Worm (Caenorhabditis elegans) whole organism, young adult: Measurements from ENCODE around the gene Y46B2A.4.

Source experiments
- D2030.7 ChIP-seq: fragments of 200-800 bp; sonication (Bioruptor generic); IDR thresholded peaks from 2 replicates; pipeline ENCODE4 v1.3.6; 2022; ENCODE audit warnings: missing genetic modification reagents, missing genetic modification characterization, missing compliant biosample characterization
- F22D6.2 ChIP-seq: sonication (generic microtip); optimal IDR thresholded peaks from 2 replicates; lab custom pipeline; 2016; ENCODE audit warnings: mild to moderate bottlenecking, missing genetic modification characterization, missing compliant biosample characterization
- F55B11.4 ChIP-seq: sonication (generic microtip); optimal IDR thresholded peaks from 2 replicates; lab custom pipeline; 2016; ENCODE audit warnings: missing compliant biosample characterization, missing genetic modification characterization, borderline replicate concordance; ENCODE audit not compliant: insufficient read depth
- Y53G8AR.9 ChIP-seq: fragments of 200-800 bp; sonication (Bioruptor generic); conservative IDR thresholded peaks from 2 replicates; pipeline ENCODE4 v1.3.6; 2022; ENCODE audit warnings: missing genetic modification reagents, missing genetic modification characterization, missing compliant biosample characterization
- Y67H2A.10 ChIP-seq: fragments of 200-800 bp; sonication (Bioruptor generic); conservative IDR thresholded peaks from 2 replicates; pipeline ENCODE4 v1.3.6; 2022; ENCODE audit warnings: missing genetic modification reagents, missing genetic modification characterization, missing compliant biosample characterization
- Y79H2A.3 ChIP-seq: fragments of 200-800 bp; sonication (Bioruptor generic); conservative IDR thresholded peaks from 2 replicates; pipeline ENCODE4 v1.3.6; 2022; ENCODE audit warnings: missing genetic modification reagents, missing genetic modification characterization, missing compliant biosample characterization
- ZK185.1 ChIP-seq: sonication (generic microtip); optimal IDR thresholded peaks from 2 replicates; lab custom pipeline; 2016; ENCODE audit warnings: mild to moderate bottlenecking, missing genetic modification characterization, missing compliant biosample characterization; ENCODE audit not compliant: poor library complexity, severe bottlenecking
- akir-1 ChIP-seq: fragments of 200-800 bp; sonication (Bioruptor generic); optimal IDR thresholded peaks from 2 replicates; lab custom pipeline; 2018; ENCODE audit warnings: mild to moderate bottlenecking, missing genetic modification characterization, moderate library complexity, missing compliant biosample characterization
- attf-3 ChIP-seq: fragments of 200-800 bp; sonication (Bioruptor generic); conservative IDR thresholded peaks from 2 replicates; pipeline ENCODE4 v1.3.6; 2022; ENCODE audit warnings: missing genetic modification reagents, missing genetic modification characterization, missing compliant biosample characterization
- bed-1 ChIP-seq: fragments of 200-800 bp; sonication (Bioruptor generic); IDR thresholded peaks from 2 replicates; pipeline ENCODE4 v1.3.6; 2022; ENCODE audit warnings: missing genetic modification reagents, missing genetic modification characterization, missing compliant biosample characterization
- cebp-1 ChIP-seq, 2 experiments: fragments of 200-800 bp in 1 of 2; sonication (Bioruptor generic) in 1 of 2; sonication (generic microtip) in 1 of 2; IDR thresholded peaks in 1 of 2; optimal IDR thresholded peaks in 1 of 2; 2 replicates each; pipeline versions ENCODE4 v1.3.6 to Lab custom; 2017 to 2022; ENCODE audit warnings: missing compliant biosample characterization in 2 of 2, missing genetic modification characterization in 2 of 2, mild to moderate bottlenecking in 1 of 2, missing genetic modification reagents in 1 of 2, moderate library complexity in 1 of 2
- cebp-2 ChIP-seq: fragments of 200-800 bp; sonication (Bioruptor generic); IDR thresholded peaks from 2 replicates; pipeline ENCODE4 v1.3.6; 2022; ENCODE audit warnings: missing genetic modification characterization, missing compliant biosample characterization
- ceh-100 ChIP-seq: fragments of 200-800 bp; sonication (Bioruptor generic); IDR thresholded peaks from 2 replicates; pipeline ENCODE4 v1.3.6; 2022; ENCODE audit warnings: missing genetic modification reagents, missing genetic modification characterization, missing compliant biosample characterization
- ceh-79 ChIP-seq: sonication (generic microtip); optimal IDR thresholded peaks from 2 replicates; lab custom pipeline; 2017; ENCODE audit warnings: mild to moderate bottlenecking, missing genetic modification characterization, missing compliant biosample characterization
- ceh-91 ChIP-seq: fragments of 200-800 bp; sonication (Bioruptor generic); IDR thresholded peaks from 2 replicates; pipeline ENCODE4 v1.3.6; 2022; ENCODE audit warnings: missing genetic modification reagents, missing genetic modification characterization, missing compliant biosample characterization
- die-1 ChIP-seq: sonication (generic microtip); optimal IDR thresholded peaks from 2 replicates; lab custom pipeline; 2016; ENCODE audit warnings: missing genotype, mild to moderate bottlenecking, missing genetic modification characterization, missing compliant biosample characterization
- efl-1 ChIP-seq: fragments of 150-350 bp; optimal IDR thresholded peaks from 2 replicates; lab custom pipeline; 2014; ENCODE audit warnings: missing biosample characterization, missing genetic modification reagents, missing genetic modification characterization
- egrh-3 ChIP-seq: fragments of 200-800 bp; sonication (Bioruptor generic); IDR thresholded peaks from 2 replicates; pipeline ENCODE4 v1.3.6; 2022; ENCODE audit warnings: missing genetic modification reagents, missing genetic modification characterization, missing compliant biosample characterization
- ets-4 ChIP-seq: fragments of 200-800 bp; sonication (Bioruptor generic); optimal IDR thresholded peaks from 2 replicates; lab custom pipeline; 2018; ENCODE audit warnings: mild to moderate bottlenecking, missing genetic modification characterization, missing compliant biosample characterization
- fkh-3 ChIP-seq: sonication (generic microtip); optimal IDR thresholded peaks from 2 replicates; lab custom pipeline; 2016; ENCODE audit warnings: mild to moderate bottlenecking, missing genetic modification characterization, missing compliant biosample characterization
- gei-17 ChIP-seq: fragments of 200-800 bp; sonication (Bioruptor generic); optimal IDR thresholded peaks from 2 replicates; lab custom pipeline; 2018; ENCODE audit warnings: mild to moderate bottlenecking, missing genetic modification characterization, missing compliant biosample characterization
- hlh-12 ChIP-seq: sonication (generic microtip); optimal IDR thresholded peaks from 2 replicates; lab custom pipeline; 2016; ENCODE audit warnings: missing genetic modification characterization, missing compliant biosample characterization
- hlh-26 ChIP-seq: fragments of 200-800 bp; sonication (Bioruptor generic); conservative IDR thresholded peaks from 2 replicates; pipeline ENCODE4 v1.3.6; 2022; ENCODE audit warnings: missing genetic modification reagents, missing genetic modification characterization, missing compliant biosample characterization
- hrde-1 ChIP-seq: sonication (generic microtip); optimal IDR thresholded peaks from 2 replicates; lab custom pipeline; 2016; ENCODE audit warnings: missing genetic modification characterization, mild to moderate bottlenecking, missing compliant biosample characterization, moderate library complexity, missing genotype, missing genetic modification reagents, borderline replicate concordance
- let-607 ChIP-seq, 2 experiments: fragments of 200-800 bp in 1 of 2; sonication (Bioruptor generic) in 1 of 2; sonication (generic microtip) in 1 of 2; optimal IDR thresholded peaks; 2 replicates each; lab custom pipeline; 2016 to 2018; ENCODE audit warnings: mild to moderate bottlenecking in 2 of 2, missing compliant biosample characterization in 2 of 2, missing genetic modification characterization in 2 of 2, moderate library complexity in 2 of 2, missing genotype in 1 of 2
- lin-35 ChIP-seq, 3 experiments: fragments of 150-350 bp in 2 of 3; sonication (generic microtip) in 1 of 3; optimal IDR thresholded peaks; 2 replicates each; lab custom pipeline; 2014 to 2018; ENCODE audit warnings: missing biosample characterization in 3 of 3, missing genetic modification characterization in 3 of 3, missing genetic modification reagents in 3 of 3
- lin-40 ChIP-seq: sonication (generic microtip); optimal IDR thresholded peaks from 2 replicates; lab custom pipeline; 2016; ENCODE audit warnings: missing genetic modification characterization, mild to moderate bottlenecking, missing compliant biosample characterization, missing genotype, missing genetic modification reagents
- lsl-1 ChIP-seq: fragments of 200-800 bp; sonication (Bioruptor generic); optimal IDR thresholded peaks from 2 replicates; lab custom pipeline; 2018; ENCODE audit warnings: mild to moderate bottlenecking, missing genetic modification characterization, moderate library complexity, missing compliant biosample characterization
- lsy-27 ChIP-seq: sonication (generic microtip); optimal IDR thresholded peaks from 2 replicates; lab custom pipeline; 2017; ENCODE audit warnings: missing genetic modification characterization, mild to moderate bottlenecking, missing compliant biosample characterization, antibody characterized with exemption, missing genotype, borderline replicate concordance; ENCODE audit not compliant: insufficient read depth
- madf-10 ChIP-seq: sonication (generic microtip); optimal IDR thresholded peaks from 2 replicates; lab custom pipeline; 2016; ENCODE audit warnings: mild to moderate bottlenecking, missing genetic modification characterization, missing compliant biosample characterization
- madf-3 ChIP-seq: fragments of 200-800 bp; sonication (Bioruptor generic); IDR thresholded peaks from 2 replicates; pipeline ENCODE4 v1.3.6; 2022; ENCODE audit warnings: missing genetic modification reagents, missing genetic modification characterization, missing compliant biosample characterization
- madf-6 ChIP-seq: fragments of 200-800 bp; sonication (Bioruptor generic); IDR thresholded peaks from 2 replicates; pipeline ENCODE4 v1.3.6; 2022; ENCODE audit warnings: missing genetic modification reagents, missing genetic modification characterization, missing compliant biosample characterization
- madf-8 ChIP-seq: fragments of 200-800 bp; sonication (Bioruptor generic); conservative IDR thresholded peaks from 2 replicates; pipeline ENCODE4 v1.3.6; 2022; ENCODE audit warnings: missing genetic modification reagents, missing genetic modification characterization, missing compliant biosample characterization
- mcd-1 ChIP-seq: fragments of 200-800 bp; sonication (Bioruptor generic); IDR thresholded peaks from 2 replicates; pipeline ENCODE4 v1.3.6; 2022; ENCODE audit warnings: missing genetic modification reagents, missing genetic modification characterization, missing compliant biosample characterization
- mes-4 ChIP-seq: sonication (generic microtip); optimal IDR thresholded peaks from 2 replicates; lab custom pipeline; 2016; ENCODE audit warnings: missing genotype, missing genetic modification characterization, missing compliant biosample characterization
- nfya-1 ChIP-seq: sonication (generic microtip); optimal IDR thresholded peaks from 2 replicates; lab custom pipeline; 2017; ENCODE audit warnings: antibody characterized with exemption, missing compliant biosample characterization, missing genetic modification characterization, borderline replicate concordance; ENCODE audit not compliant: insufficient read depth
- nfyb-1 ChIP-seq: fragments of 200-800 bp; sonication (Bioruptor generic); IDR thresholded peaks from 2 replicates; pipeline ENCODE4 v1.3.6; 2022; ENCODE audit warnings: missing genetic modification reagents, missing genetic modification characterization, missing compliant biosample characterization
- nhr-80 ChIP-seq: sonication (generic microtip); optimal IDR thresholded peaks from 2 replicates; lab custom pipeline; 2016; ENCODE audit warnings: missing genetic modification characterization, missing compliant biosample characterization
- pbrm-1 ChIP-seq: fragments of 200-800 bp; sonication (Bioruptor generic); IDR thresholded peaks from 2 replicates; pipeline ENCODE4 v1.3.6; 2022; ENCODE audit warnings: missing genetic modification reagents, missing genetic modification characterization, missing compliant biosample characterization
- rcor-1 ChIP-seq: fragments of 200-800 bp; sonication (Bioruptor generic); IDR thresholded peaks from 2 replicates; pipeline ENCODE4 v1.3.6; 2022; ENCODE audit warnings: missing genetic modification reagents, missing genetic modification characterization, missing compliant biosample characterization
- snpc-3.4 ChIP-seq: sonication (generic microtip); optimal IDR thresholded peaks from 2 replicates; lab custom pipeline; 2017; ENCODE audit warnings: missing genetic modification characterization, mild to moderate bottlenecking, missing compliant biosample characterization, antibody characterized with exemption, moderate library complexity, missing genotype, missing genetic modification reagents
- sptf-2 ChIP-seq: fragments of 200-800 bp; sonication (Bioruptor generic); optimal IDR thresholded peaks from 2 replicates; lab custom pipeline; 2018; ENCODE audit warnings: mild to moderate bottlenecking, missing genetic modification characterization, missing compliant biosample characterization
- xnd-1 ChIP-seq: sonication (generic microtip); optimal IDR thresholded peaks from 2 replicates; lab custom pipeline; 2016; ENCODE audit warnings: missing genotype, missing genetic modification reagents, missing genetic modification characterization, missing compliant biosample characterization
- ztf-22 ChIP-seq: fragments of 200-800 bp; sonication (Bioruptor generic); optimal IDR thresholded peaks from 2 replicates; lab custom pipeline; 2018; ENCODE audit warnings: mild to moderate bottlenecking, missing genetic modification characterization, moderate library complexity, missing compliant biosample characterization
- ztf-25 ChIP-seq: fragments of 200-800 bp; sonication (Bioruptor generic); IDR thresholded peaks from 2 replicates; pipeline ENCODE4 v1.3.6; 2022; ENCODE audit warnings: missing genetic modification reagents, missing genetic modification characterization, missing compliant biosample characterization
- ztf-3 ChIP-seq: fragments of 200-800 bp; sonication (Bioruptor generic); optimal IDR thresholded peaks from 2 replicates; lab custom pipeline; 2018; ENCODE audit warnings: mild to moderate bottlenecking, missing genetic modification characterization, missing compliant biosample characterization

Gene Y46B2A.4

DNA sequence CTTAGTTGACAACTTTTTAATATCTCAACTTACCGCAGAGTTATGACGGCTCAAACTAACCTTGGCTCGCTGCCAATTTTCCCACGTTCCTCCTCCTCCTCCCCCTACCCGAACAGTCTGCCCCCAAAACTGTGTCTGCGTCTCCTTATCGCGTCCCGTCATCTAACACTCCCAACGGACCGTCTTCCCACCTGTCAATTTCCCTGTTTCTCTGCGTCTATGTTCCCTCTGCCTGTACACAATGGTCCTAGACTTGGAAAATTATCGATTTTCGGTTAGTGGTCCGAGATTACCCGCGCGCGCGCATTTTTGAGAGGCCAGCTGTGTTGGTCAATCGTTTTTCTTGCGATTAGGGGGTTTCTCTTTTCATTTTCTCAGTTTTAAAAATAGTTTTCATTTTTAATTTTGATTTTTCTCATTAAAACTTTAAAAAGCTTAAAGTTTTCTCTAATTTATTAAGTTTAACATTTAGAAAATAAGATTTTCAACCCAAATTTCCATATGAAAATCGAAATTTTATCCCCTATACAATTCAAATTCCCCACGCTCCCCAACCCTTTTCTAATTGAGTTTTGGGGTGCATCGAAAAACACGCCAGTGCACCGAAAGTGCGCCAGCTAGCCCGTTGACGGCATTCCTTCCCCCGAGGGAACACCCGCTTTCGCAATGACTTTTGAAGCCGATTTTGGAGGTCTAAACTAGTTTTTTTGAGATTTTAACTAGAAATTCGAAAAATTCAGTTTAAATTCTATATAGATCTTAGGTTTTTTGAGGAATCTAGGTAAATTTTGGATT lies 11.5 kb downstream of the Y46B2A.4 start, which contains the start of gene alg-2:
Gene alg-2 (plus strand): TSS at position 220 of the 795 bp plus-strand sequence.
- peak; percentile 67 for TF ChIP-seq xnd-1 (tag; lab: Kevin White, UChicago)
- peak; percentile 43 for TF ChIP-seq nhr-80
- no peak for TF ChIP-seq sptf-2
- TF ChIP-seq F22D6.2 (tag; lab: Kevin White, UChicago): no peak
- no peak for TF ChIP-seq bed-1 (GFP tag; lab: Robert Waterston, UW)
- TF ChIP-seq ztf-22: no peak
- no peak for TF ChIP-seq lin-40 (tag; lab: Kevin White, UChicago)
- no peak for TF ChIP-seq cebp-2
- no peak for TF ChIP-seq ZK185.1 (tag; lab: Kevin White, UChicago)
- TF ChIP-seq ceh-79 (tag; lab: Kevin White, UChicago): no peak
- TF ChIP-seq ceh-100 (GFP tag; lab: Robert Waterston, UW): no peak
- TF ChIP-seq rcor-1 (GFP tag; lab: Robert Waterston, UW): no peak
- TF ChIP-seq snpc-3.4 (tag; lab: Kevin White, UChicago): no peak
- no peak for TF ChIP-seq attf-3 (GFP tag; lab: Robert Waterston, UW)
- no peak for TF ChIP-seq gei-17 (GFP tag; lab: Kevin White, UChicago)
- TF ChIP-seq madf-8 (GFP tag; lab: Robert Waterston, UW): peak; percentile 74
- TF ChIP-seq lsl-1 (GFP tag; lab: Kevin White, UChicago): peak; percentile 11
- no peak for TF ChIP-seq nfyb-1 (GFP tag; lab: Robert Waterston, UW)
- peak; percentile 77 for TF ChIP-seq efl-1 (GFP tag; lab: Kevin White, UChicago)
- peak; percentile 91 for TF ChIP-seq madf-6
- TF ChIP-seq pbrm-1: no peak
- no peak for TF ChIP-seq akir-1 (GFP tag; lab: Kevin White, UChicago)
- no peak for TF ChIP-seq Y67H2A.10 (GFP tag; lab: Robert Waterston, UW)
- TF ChIP-seq madf-10 (tag; lab: Kevin White, UChicago): no peak
- TF ChIP-seq ztf-3 (GFP tag; lab: Kevin White, UChicago): no peak
- TF ChIP-seq Y79H2A.3 (GFP tag; lab: Robert Waterston, UW): no peak
- TF ChIP-seq hlh-12 (tag; lab: Kevin White, UChicago): no peak
- TF ChIP-seq mes-4: no peak
- no peak for TF ChIP-seq lsy-27
- no peak for TF ChIP-seq F55B11.4 (tag; lab: Kevin White, UChicago)
- TF ChIP-seq Y53G8AR.9: no peak
- TF ChIP-seq nfya-1: no peak
- TF ChIP-seq mcd-1 (GFP tag; lab: Robert Waterston, UW): peak; percentile 56
- TF ChIP-seq let-607 (tag; optimal IDR thresholded peaks at IDR 0.05; lab: Kevin White, UChicago): no peak
- peak; percentile 79 for TF ChIP-seq egrh-3 (GFP tag; lab: Robert Waterston, UW)
- no peak for TF ChIP-seq ztf-25 (GFP tag; lab: Robert Waterston, UW)
- peak; percentile 78 for TF ChIP-seq cebp-1 (GFP tag; IDR thresholded peaks at IDR 0.05; lab: Robert Waterston, UW)
- peak; percentile 93 for TF ChIP-seq cebp-1 (tag; optimal IDR thresholded peaks at IDR 0.05; lab: Kevin White, UChicago)
- TF ChIP-seq hlh-26: no peak
- TF ChIP-seq D2030.7: peak; percentile 61
- no peak for TF ChIP-seq madf-3 (GFP tag; lab: Robert Waterston, UW)
- no peak for TF ChIP-seq hrde-1
- TF ChIP-seq ceh-91 (GFP tag; lab: Robert Waterston, UW): no peak
- TF ChIP-seq die-1 (tag; lab: Kevin White, UChicago): peak; percentile 22
- no peak for TF ChIP-seq ets-4
- peak in 1 of 3 experiments; percentile 29 for TF ChIP-seq lin-35 (GFP tag; optimal IDR thresholded peaks at IDR 0.05; lab: Kevin White, UChicago)
- TF ChIP-seq fkh-3 (tag; lab: Kevin White, UChicago): no peak
